Worm (Caenorhabditis elegans) whole organism, mixed stage, embryonic: ENCODE measurements around the gene Y77E11A.7.

ENCODE experiments used
- ces-1 ChIP-seq: fragments of 150-350 bp; optimal IDR thresholded peaks from 2 replicates; lab custom pipeline; 2014; ENCODE audit warnings: missing biosample characterization, missing genetic modification reagents, missing genetic modification characterization
- nhr-12 ChIP-seq: fragments of 150-350 bp; optimal IDR thresholded peaks from 2 replicates; lab custom pipeline; 2014; ENCODE audit warnings: missing biosample characterization, missing genetic modification characterization
- unc-62 ChIP-seq: fragments of 150-350 bp; optimal IDR thresholded peaks from 2 replicates; lab custom pipeline; 2014; ENCODE audit warnings: missing biosample characterization, missing genetic modification reagents, missing genetic modification characterization

DNA sequence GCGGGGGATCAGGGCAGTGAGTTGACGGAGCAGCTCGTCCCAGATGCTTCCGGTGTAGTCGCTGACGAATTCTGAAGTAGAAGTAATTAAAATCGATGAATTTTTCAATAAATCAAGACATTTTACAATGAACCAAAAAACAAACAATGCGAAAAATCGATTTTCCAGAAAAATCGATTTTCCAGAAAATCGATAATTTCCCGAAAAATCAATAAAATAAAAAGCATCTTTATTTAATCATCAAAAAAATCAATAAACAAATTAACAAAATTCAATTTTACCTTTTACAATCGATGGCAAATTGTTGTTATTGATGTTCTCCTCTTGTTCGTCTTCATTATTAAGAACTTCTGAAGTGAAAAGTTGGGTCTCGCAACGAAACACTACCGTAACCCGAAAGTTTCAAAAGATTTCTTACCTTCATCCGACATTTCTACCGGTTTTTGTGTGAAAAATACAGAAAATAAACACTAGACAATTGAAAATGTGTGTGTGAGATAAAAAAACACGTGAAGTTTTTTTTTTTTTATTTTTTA is 15.0 kb upstream of the Y77E11A.7 start, which contains the start of gene clp-6:
- TF ChIP-seq nhr-12 (tag; lab: Kevin White, UChicago), result no peak
- no peak for TF ChIP-seq unc-62 (GFP tag; lab: Kevin White, UChicago)
- no peak for TF ChIP-seq ces-1 (GFP tag; lab: Kevin White, UChicago)
